Fruit fly (Drosophila melanogaster): Measurements from ENCODE around the gene Sfp33A4.

DNA sequence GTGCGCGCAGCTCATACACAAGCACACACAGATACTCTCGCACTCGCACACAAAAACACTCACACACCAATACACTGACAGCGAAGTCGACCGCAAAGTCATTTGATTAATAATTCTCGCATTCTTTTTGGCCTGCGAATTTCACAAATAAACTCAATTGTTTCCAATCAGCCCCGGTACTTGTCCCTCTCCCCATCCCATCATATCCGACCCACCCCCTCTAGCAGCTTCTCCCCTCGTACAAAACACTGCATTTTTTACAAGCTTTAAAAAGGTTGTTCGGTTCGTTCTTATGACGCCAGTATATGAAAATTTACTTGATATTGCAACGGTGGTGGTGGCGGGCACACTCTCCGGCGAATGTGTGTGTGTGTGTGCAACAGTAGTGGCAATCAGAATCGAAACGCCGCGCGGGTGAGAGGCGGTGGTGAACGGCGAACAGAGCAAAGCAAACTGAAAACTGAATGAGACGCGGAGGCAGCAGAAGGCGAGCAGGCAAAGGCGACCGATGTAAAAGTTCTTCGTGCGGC lies 29.3 kb upstream of the Sfp33A4 start:
- TF ChIP-seq Hr83 (GFP tag; optimal IDR thresholded peaks at IDR 0.05; ENCODE audit: poor library complexity, severe bottlenecking): peak; percentile 92
- TF ChIP-seq OdsH (GFP tag; optimal IDR thresholded peaks at IDR 0.05): peak; percentile 30
- TF ChIP-seq dmrt93B (GFP tag; optimal IDR thresholded peaks at IDR 0.05): no peak
- TF ChIP-seq br (GFP tag; optimal IDR thresholded peaks at IDR 0.05): peak; percentile 63
- no peak for TF ChIP-seq Myc (optimal IDR thresholded peaks at IDR 0.05)

Data from whole organism, wandering third instar larva.